Worm (Caenorhabditis elegans): ENCODE results near the gene F21C10.1.
A peak's percentile ranks its signal among the peaks of the same experiment; 100 is the strongest.

F21C10.1 gene

ce11 chrV:9141297-9141696 lies 9.2 kb downstream of the F21C10.1 start, which contains the start of gene pitr-3:
Gene pitr-3 (minus strand): TSS chrV:9141397.
- no peak for TF ChIP-seq lin-11 (tag; optimal IDR thresholded peaks at IDR 0.05)
- no peak for TF ChIP-seq fos-1 (tag; optimal IDR thresholded peaks at IDR 0.05)
- TF ChIP-seq R02D3.7 (tag; optimal IDR thresholded peaks at IDR 0.05) = no peak
- TF ChIP-seq ztf-11 (tag; optimal IDR thresholded peaks at IDR 0.05) = no peak
- no peak for TF ChIP-seq ZK546.5 (tag; optimal IDR thresholded peaks at IDR 0.05)
- TF ChIP-seq nhr-129 (tag; optimal IDR thresholded peaks at IDR 0.05) = no peak
- no peak for TF ChIP-seq snpc-4 (tag; optimal IDR thresholded peaks at IDR 0.05)
- TF ChIP-seq unc-55 (GFP tag; optimal IDR thresholded peaks at IDR 0.05) = no peak
- no peak for TF ChIP-seq nhr-12 (tag; optimal IDR thresholded peaks at IDR 0.05)
- TF ChIP-seq C34F6.9 (tag; optimal IDR thresholded peaks at IDR 0.05) = no peak
- TF ChIP-seq ztf-1 (GFP tag; conservative IDR thresholded peaks at IDR 0.05) = no peak

DNA sequence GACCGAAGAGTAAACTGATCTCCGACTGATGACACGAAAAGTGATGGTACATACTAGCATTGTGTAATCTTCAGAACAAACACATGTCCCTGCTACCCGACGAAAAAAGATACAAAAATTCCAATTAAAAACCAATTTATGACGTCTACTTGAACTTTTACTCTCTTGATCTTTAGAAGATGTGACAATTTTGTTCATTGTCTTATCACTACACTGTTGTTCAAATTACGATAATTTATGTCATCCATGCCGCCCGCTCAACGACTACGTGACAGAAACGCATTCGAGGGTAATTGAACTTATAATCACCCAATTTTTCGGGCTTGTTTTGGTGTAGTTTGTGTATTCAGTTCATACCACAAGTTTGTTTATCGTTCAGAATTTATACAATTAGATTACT lies 11.8 kb downstream of the F21C10.1 start:
- TF ChIP-seq snpc-4 (tag; optimal IDR thresholded peaks at IDR 0.05) (no peak), nhr-21 (tag; optimal IDR thresholded peaks at IDR 0.05) (peak; percentile 33), crh-2 (tag; optimal IDR thresholded peaks at IDR 0.05) (no peak), sma-9 (GFP tag; optimal IDR thresholded peaks at IDR 0.05) (peak; percentile 60), sma-9 (tag; optimal IDR thresholded peaks at IDR 0.05) (no peak), unc-62 (GFP tag; optimal IDR thresholded peaks at IDR 0.05) (no peak), nhr-12 (tag; optimal IDR thresholded peaks at IDR 0.05) (no peak), sma-3 (GFP tag; optimal IDR thresholded peaks at IDR 0.05) (peak; percentile 31), ceh-16 (tag; optimal IDR thresholded peaks at IDR 0.05) (no peak), fos-1 (tag; optimal IDR thresholded peaks at IDR 0.05) (no peak), nhr-237 (tag; optimal IDR thresholded peaks at IDR 0.05) (no peak), mdl-1 (tag; optimal IDR thresholded peaks at IDR 0.05) (no peak)

- TF ChIP-seq R02D3.7 (tag; optimal IDR thresholded peaks at IDR 0.05) = no peak
- TF ChIP-seq fos-1 (tag; optimal IDR thresholded peaks at IDR 0.05) = peak; percentile 16
- TF ChIP-seq unc-39 (tag; optimal IDR thresholded peaks at IDR 0.05) = no peak
- TF ChIP-seq nhr-21 (tag; optimal IDR thresholded peaks at IDR 0.05) = no peak
- no peak for TF ChIP-seq mbf-1 (tag; optimal IDR thresholded peaks at IDR 0.05)
- no peak for TF ChIP-seq ztf-4 (tag; optimal IDR thresholded peaks at IDR 0.05)
- no peak for TF ChIP-seq nhr-6 (tag; optimal IDR thresholded peaks at IDR 0.05)
- no peak for TF ChIP-seq nhr-77 (tag; optimal IDR thresholded peaks at IDR 0.05)
- peak; percentile 2 for TF ChIP-seq sma-9 (GFP tag; optimal IDR thresholded peaks at IDR 0.05)
- no peak for TF ChIP-seq sma-9 (tag; optimal IDR thresholded peaks at IDR 0.05)
- TF ChIP-seq mdl-1 (tag; optimal IDR thresholded peaks at IDR 0.05) = no peak
- peak; percentile 22 for TF ChIP-seq gmeb-1 (tag; optimal IDR thresholded peaks at IDR 0.05)
- TF ChIP-seq unc-55 (GFP tag; optimal IDR thresholded peaks at IDR 0.05) = no peak
Observed at ce11 chrV:9146196-9146595, 14.1 kb downstream of the F21C10.1 start.

ce11 chrV:9146849-9147557 lies 14.9 kb downstream of the F21C10.1 start, which contains the start of gene spl-2:
Gene spl-2 (minus strand): TSS chrV:9146899.
- TF ChIP-seq nhr-23 (tag; optimal IDR thresholded peaks at IDR 0.05) (no peak), unc-62 (GFP tag; optimal IDR thresholded peaks at IDR 0.05) (no peak), sem-4 (tag; optimal IDR thresholded peaks at IDR 0.05) (no peak), C34F6.9 (tag; optimal IDR thresholded peaks at IDR 0.05) (no peak), nhr-25 (tag; optimal IDR thresholded peaks at IDR 0.05) (peak; percentile 47), ceh-16 (tag; optimal IDR thresholded peaks at IDR 0.05) (no peak), nhr-21 (tag; optimal IDR thresholded peaks at IDR 0.05) (peak; percentile 50), fos-1 (tag; optimal IDR thresholded peaks at IDR 0.05) (no peak), ztf-11 (tag; optimal IDR thresholded peaks at IDR 0.05) (no peak), crh-2 (tag; optimal IDR thresholded peaks at IDR 0.05) (no peak), nhr-129 (tag; optimal IDR thresholded peaks at IDR 0.05) (peak; percentile 23), nhr-77 (tag; optimal IDR thresholded peaks at IDR 0.05) (no peak), zag-1 (tag; optimal IDR thresholded peaks at IDR 0.05) (no peak), lsy-2 (tag; optimal IDR thresholded peaks at IDR 0.05) (no peak), elt-1 (tag; optimal IDR thresholded peaks at IDR 0.05) (no peak), R02D3.7 (tag; optimal IDR thresholded peaks at IDR 0.05) (no peak), dmd-4 (tag; optimal IDR thresholded peaks at IDR 0.05) (no peak), mdl-1 (tag; optimal IDR thresholded peaks at IDR 0.05) (no peak), mab-5 (tag; optimal IDR thresholded peaks at IDR 0.05) (no peak), ztf-1 (GFP tag; conservative IDR thresholded peaks at IDR 0.05) (no peak), alr-1 (tag; optimal IDR thresholded peaks at IDR 0.05) (no peak), nhr-6 (tag; optimal IDR thresholded peaks at IDR 0.05) (no peak), nhr-237 (tag; optimal IDR thresholded peaks at IDR 0.05) (no peak), unc-39 (tag; optimal IDR thresholded peaks at IDR 0.05) (no peak), Y55F3AM.14 (GFP tag; optimal IDR thresholded peaks at IDR 0.05) (no peak), peb-1 (tag; optimal IDR thresholded peaks at IDR 0.05) (no peak), ceh-82 (tag; optimal IDR thresholded peaks at IDR 0.05) (no peak), F13H6.1 (tag; optimal IDR thresholded peaks at IDR 0.05) (no peak), ama-1 (optimal IDR thresholded peaks at IDR 0.05) (no peak), nhr-12 (tag; optimal IDR thresholded peaks at IDR 0.05) (no peak), egl-27 (tag; optimal IDR thresholded peaks at IDR 0.05) (no peak), snpc-4 (tag; optimal IDR thresholded peaks at IDR 0.05) (no peak), ztf-4 (tag; optimal IDR thresholded peaks at IDR 0.05) (no peak), blmp-1 (tag; optimal IDR thresholded peaks at IDR 0.05; ENCODE audit: insufficient read depth) (no peak), lin-11 (tag; optimal IDR thresholded peaks at IDR 0.05) (no peak), aly-2 (tag; optimal IDR thresholded peaks at IDR 0.05) (no peak), sma-3 (GFP tag; optimal IDR thresholded peaks at IDR 0.05) (peak; percentile 29), lin-13 (GFP tag; optimal IDR thresholded peaks at IDR 0.05) (no peak)

Measured in whole organism, L2 larva.